Worm (Caenorhabditis elegans): Measurements from ENCODE around the gene gpdh-2.
A peak's percentile ranks its signal among the peaks of the same experiment; 100 is the strongest.

Gene gpdh-2

DNA sequence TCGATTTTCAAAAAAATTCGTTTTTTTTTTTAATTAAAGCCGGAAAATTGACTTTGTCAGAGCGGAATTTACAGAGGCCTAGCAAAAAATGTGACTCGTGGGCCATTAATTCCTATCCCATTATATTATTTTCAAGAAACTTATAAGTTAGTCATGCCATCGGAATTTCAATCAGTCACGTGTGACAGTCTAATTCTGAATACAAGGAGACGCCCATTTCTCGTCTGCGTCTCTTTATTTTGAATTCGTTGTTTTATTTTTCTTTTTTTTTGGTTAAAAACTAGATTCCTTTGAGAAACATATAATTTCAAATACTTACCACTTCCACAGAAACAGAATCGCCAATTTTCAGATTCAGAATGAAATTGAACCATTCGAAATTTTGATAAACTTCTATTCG is 49.8 kb upstream of the gpdh-2 start (continued):
- no peak for TF ChIP-seq lin-13 (GFP tag; optimal IDR thresholded peaks at IDR 0.05)
- no peak for TF ChIP-seq unc-86 (tag; optimal IDR thresholded peaks at IDR 0.05)
- TF ChIP-seq efl-3 (GFP tag; optimal IDR thresholded peaks at IDR 0.05): no peak
- TF ChIP-seq zip-4 (GFP tag; optimal IDR thresholded peaks at IDR 0.05): no peak
- TF ChIP-seq nhr-90 (tag; optimal IDR thresholded peaks at IDR 0.05; ENCODE audit: poor library complexity): peak; percentile 25
- TF ChIP-seq nhr-77 (tag; optimal IDR thresholded peaks at IDR 0.05): no peak
- no peak for TF ChIP-seq lsy-2 (tag; optimal IDR thresholded peaks at IDR 0.05)
- no peak for TF ChIP-seq egl-13 (tag; optimal IDR thresholded peaks at IDR 0.05)
- TF ChIP-seq fkh-8 (tag; optimal IDR thresholded peaks at IDR 0.05): no peak
- peak; percentile 27 for TF ChIP-seq mep-1 (tag; optimal IDR thresholded peaks at IDR 0.05)
- TF ChIP-seq sptf-1 (tag; optimal IDR thresholded peaks at IDR 0.05): no peak
- TF ChIP-seq elt-3 (tag; optimal IDR thresholded peaks at IDR 0.05): peak in 1 of 6 experiments; percentile 36
- TF ChIP-seq vab-15 (tag; optimal IDR thresholded peaks at IDR 0.05): no peak
- no peak for TF ChIP-seq aly-2 (tag; optimal IDR thresholded peaks at IDR 0.05)
- TF ChIP-seq mdl-1 (tag; optimal IDR thresholded peaks at IDR 0.05): no peak
- TF ChIP-seq ceh-82 (tag; optimal IDR thresholded peaks at IDR 0.05): no peak
- TF ChIP-seq ces-1 (GFP tag; optimal IDR thresholded peaks at IDR 0.05): no peak
- TF ChIP-seq skn-1 (tag; optimal IDR thresholded peaks at IDR 0.05): peak; percentile 4
- TF ChIP-seq snu-23 (GFP tag; optimal IDR thresholded peaks at IDR 0.05): peak; percentile 50
- TF ChIP-seq pqm-1 (tag; optimal IDR thresholded peaks at IDR 0.05): no peak
- no peak for TF ChIP-seq lir-3 (tag; optimal IDR thresholded peaks at IDR 0.05; ENCODE audit: poor library complexity)
- TF ChIP-seq ztf-11 (tag; optimal IDR thresholded peaks at IDR 0.05): no peak
- no peak for TF ChIP-seq hpl-2 (GFP tag; optimal IDR thresholded peaks at IDR 0.05)
- no peak for TF ChIP-seq dsc-1 (tag; optimal IDR thresholded peaks at IDR 0.05)
- TF ChIP-seq C34B4.2 (tag; optimal IDR thresholded peaks at IDR 0.05): no peak
- no peak for TF ChIP-seq nhr-237 (tag; optimal IDR thresholded peaks at IDR 0.05)
- no peak for TF ChIP-seq rnt-1 (tag; optimal IDR thresholded peaks at IDR 0.05)
- no peak for TF ChIP-seq ceh-63 (GFP tag; optimal IDR thresholded peaks at IDR 0.05)
- no peak for TF ChIP-seq unc-98 (GFP tag; IDR thresholded peaks at IDR 0.05)
- no peak for TF ChIP-seq isw-1 (GFP tag; IDR thresholded peaks at IDR 0.05)
- TF ChIP-seq jun-1 (tag; optimal IDR thresholded peaks at IDR 0.05): no peak
- no peak for TF ChIP-seq hlh-4 (tag; optimal IDR thresholded peaks at IDR 0.05)
- no peak for TF ChIP-seq sox-4 (tag; optimal IDR thresholded peaks at IDR 0.05)
- peak; percentile 60 for TF ChIP-seq lin-14 (GFP tag; optimal IDR thresholded peaks at IDR 0.05)
- peak; percentile 8 for TF ChIP-seq tbx-2 (tag; optimal IDR thresholded peaks at IDR 0.05)
- no peak for TF ChIP-seq nhr-12 (tag; optimal IDR thresholded peaks at IDR 0.05)
- TF ChIP-seq ztf-4 (tag; optimal IDR thresholded peaks at IDR 0.05): no peak
- TF ChIP-seq fos-1 (tag; optimal IDR thresholded peaks at IDR 0.05): no peak
- no peak for TF ChIP-seq zag-1 (tag; optimal IDR thresholded peaks at IDR 0.05)
- TF ChIP-seq F16B12.6 (tag; optimal IDR thresholded peaks at IDR 0.05): no peak
- no peak for TF ChIP-seq nhr-11 (tag; optimal IDR thresholded peaks at IDR 0.05)
- TF ChIP-seq mef-2 (tag; optimal IDR thresholded peaks at IDR 0.05): no peak
- no peak for TF ChIP-seq ceh-88 (GFP tag; IDR thresholded peaks at IDR 0.05)

DNA sequence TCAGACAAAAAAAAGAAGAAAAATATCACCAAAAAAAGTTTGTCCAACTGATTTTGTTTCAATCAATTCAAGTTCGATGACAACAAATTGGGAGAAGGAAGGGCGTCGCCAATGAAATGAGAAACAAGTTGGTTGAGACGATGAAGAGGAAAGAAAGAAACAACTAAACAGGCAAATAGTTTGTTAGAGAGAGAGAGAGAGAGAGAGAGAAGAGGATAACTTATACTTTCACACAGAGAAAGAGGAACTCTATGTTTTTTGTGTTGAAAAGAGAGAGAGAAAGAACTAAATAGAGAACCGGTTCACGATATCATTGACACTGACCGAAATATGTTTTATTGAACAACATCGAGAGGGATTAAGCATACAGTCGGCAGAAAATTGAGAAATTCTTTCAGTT is 48.6 kb upstream of the gpdh-2 start:
- TF ChIP-seq nhr-20 (tag; optimal IDR thresholded peaks at IDR 0.05) (peak; percentile 27), lsy-2 (tag; optimal IDR thresholded peaks at IDR 0.05) (peak in 1 of 2 experiments; percentile 32), grh-1 (GFP tag; IDR thresholded peaks at IDR 0.05) (peak; percentile 72), elt-3 (tag; optimal IDR thresholded peaks at IDR 0.05) (no peak), nhr-71 (tag; optimal IDR thresholded peaks at IDR 0.05) (peak; percentile 23), nhr-85 (tag) (peak; percentile 50), pqm-1 (tag; optimal IDR thresholded peaks at IDR 0.05) (no peak), pax-3 (tag; optimal IDR thresholded peaks at IDR 0.05) (no peak), unc-98 (GFP tag; IDR thresholded peaks at IDR 0.05) (no peak), ceh-63 (GFP tag; optimal IDR thresholded peaks at IDR 0.05) (no peak), nhr-77 (tag; optimal IDR thresholded peaks at IDR 0.05) (no peak), snu-23 (GFP tag; optimal IDR thresholded peaks at IDR 0.05) (peak; percentile 30), swsn-7 (tag; optimal IDR thresholded peaks at IDR 0.05) (no peak), lin-14 (GFP tag; optimal IDR thresholded peaks at IDR 0.05) (peak; percentile 58), nhr-19 (GFP tag; conservative IDR thresholded peaks at IDR 0.05) (no peak), mep-1 (tag; optimal IDR thresholded peaks at IDR 0.05) (no peak), ztf-11 (tag; optimal IDR thresholded peaks at IDR 0.05) (no peak), blmp-1 (tag; optimal IDR thresholded peaks at IDR 0.05) (peak; percentile 41), ceh-90 (tag; optimal IDR thresholded peaks at IDR 0.05) (no peak), zip-4 (GFP tag; optimal IDR thresholded peaks at IDR 0.05) (no peak)
